Fruit fly (Drosophila melanogaster): ENCODE results near the gene Ubc84D.

The Ubc84D gene

DNA sequence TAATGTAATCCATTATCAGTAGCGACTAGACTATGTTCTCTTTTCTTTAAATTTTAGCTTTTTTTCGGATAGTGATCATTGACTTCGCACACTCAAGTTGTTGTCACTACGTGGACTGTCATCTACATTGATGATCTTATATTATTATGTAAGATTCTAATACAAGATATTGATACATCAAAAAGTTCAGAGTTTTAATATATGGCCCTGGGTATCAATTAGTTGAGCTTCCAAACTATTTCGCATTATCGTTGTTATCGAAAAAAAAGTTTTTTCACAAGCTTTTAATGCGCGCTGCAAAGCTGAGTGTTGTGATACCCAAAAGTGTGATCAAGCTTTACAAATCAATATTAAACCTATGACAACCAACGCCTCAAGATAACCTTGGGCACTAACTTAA, 27.2 kb downstream of the Ubc84D start (continued):
- TF ChIP-seq CG7963 (GFP tag; IDR thresholded peaks at IDR 0.05; ENCODE audit: partially characterized antibody) (peak; percentile 67; the same call in 2 of the 3 replicates), mam (GFP tag; optimal IDR thresholded peaks at IDR 0.05) (peak; percentile 22), Ssrp (tag; optimal IDR thresholded peaks at IDR 0.05) (no peak), her (GFP tag; optimal IDR thresholded peaks at IDR 0.05) (no peak), bowl (GFP tag; IDR thresholded peaks at IDR 0.05) (no peak), gfzf (GFP tag; optimal IDR thresholded peaks at IDR 0.05) (peak; percentile 6), exex (tag; optimal IDR thresholded peaks at IDR 0.05) (peak; percentile 58), unpg (GFP tag; optimal IDR thresholded peaks at IDR 0.05) (peak; percentile 23), Lim3 (GFP tag; IDR thresholded peaks at IDR 0.05) (no peak), CG11093 (GFP tag; IDR thresholded peaks at IDR 0.05) (no peak), usp (GFP tag; optimal IDR thresholded peaks at IDR 0.05) (no peak), Asciz (GFP tag; optimal IDR thresholded peaks at IDR 0.05) (no peak), CG10543 (GFP tag; optimal IDR thresholded peaks at IDR 0.05) (no peak), Ada2b (GFP tag; IDR thresholded peaks at IDR 0.05) (no peak), CG10565 (GFP tag; optimal IDR thresholded peaks at IDR 0.05) (no peak), gcm (GFP tag; optimal IDR thresholded peaks at IDR 0.05) (no peak), CG6175 (GFP tag; IDR thresholded peaks at IDR 0.05) (no peak), gce (GFP tag; IDR thresholded peaks at IDR 0.05) (no peak), nerfin-2 (GFP tag; IDR thresholded peaks at IDR 0.05; ENCODE audit: partially characterized antibody) (peak; percentile 78), CG12659 (GFP tag; optimal IDR thresholded peaks at IDR 0.05) (peak; percentile 12), Bdp1 (GFP tag; optimal IDR thresholded peaks at IDR 0.05) (no peak), CG10274 (GFP tag; optimal IDR thresholded peaks at IDR 0.05) (no peak), CG12744 (GFP tag; optimal IDR thresholded peaks at IDR 0.05) (no peak), Hmr (GFP tag; optimal IDR thresholded peaks at IDR 0.05) (peak; percentile 3), CG2875 (GFP tag; optimal IDR thresholded peaks at IDR 0.05) (no peak), D19A (tag; optimal IDR thresholded peaks at IDR 0.05) (no peak), Eip74EF (GFP tag; optimal IDR thresholded peaks at IDR 0.05) (no peak), CG18599 (GFP tag; optimal IDR thresholded peaks at IDR 0.05) (no peak), slou (GFP tag; optimal IDR thresholded peaks at IDR 0.05) (no peak), CG12942 (GFP tag; optimal IDR thresholded peaks at IDR 0.05) (no peak), Ets97D (GFP tag; optimal IDR thresholded peaks at IDR 0.05) (no peak), Ptx1 (GFP tag; IDR thresholded peaks at IDR 0.05) (peak; percentile 40), Sin3A (optimal IDR thresholded peaks at IDR 0.05) (no peak), CG4360 (GFP tag; IDR thresholded peaks at IDR 0.05) (no peak), E2f1 (GFP tag; IDR thresholded peaks at IDR 0.05) (no peak), CG18262 (tag; optimal IDR thresholded peaks at IDR 0.05) (no peak), Sox102F (GFP tag; optimal IDR thresholded peaks at IDR 0.05) (peak; percentile 8), CG4820 (GFP tag; optimal IDR thresholded peaks at IDR 0.05) (peak; percentile 18), sima (GFP tag; optimal IDR thresholded peaks at IDR 0.05) (no peak), kah (GFP tag; optimal IDR thresholded peaks at IDR 0.05) (no peak), bsh (GFP tag; optimal IDR thresholded peaks at IDR 0.05) (no peak), scrt (GFP tag; optimal IDR thresholded peaks at IDR 0.05) (no peak)

DNA sequence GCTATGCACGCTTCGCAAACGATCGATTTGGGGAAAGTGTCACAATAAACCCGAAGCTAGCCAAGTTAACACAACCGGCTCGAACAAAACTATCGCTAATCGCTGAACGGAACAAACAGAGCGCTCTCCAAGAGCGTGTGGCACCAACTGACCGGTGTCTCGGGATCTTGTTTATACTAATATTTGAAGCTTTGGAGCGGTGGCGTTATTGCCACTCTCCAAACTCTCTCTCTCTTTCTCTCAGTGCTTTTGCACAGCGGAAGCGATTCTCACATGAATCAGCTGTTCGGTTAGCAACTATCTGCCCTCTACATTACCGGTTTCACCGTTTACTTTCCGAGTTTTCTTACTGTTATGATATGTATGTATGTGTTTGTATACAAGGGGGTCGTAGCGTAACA, 27.8 kb downstream of the Ubc84D start:
- no peak for TF ChIP-seq ash1 (GFP tag; optimal IDR thresholded peaks at IDR 0.05)
- TF ChIP-seq pho (GFP tag; optimal IDR thresholded peaks at IDR 0.05) = no peak
- no peak for TF ChIP-seq inv (GFP tag; IDR thresholded peaks at IDR 0.05; ENCODE audit: partially characterized antibody)
- peak; percentile 89 for TF ChIP-seq CG12769 (tag; optimal IDR thresholded peaks at IDR 0.05)
- TF ChIP-seq CG16815 (GFP tag; optimal IDR thresholded peaks at IDR 0.05) = no peak
- TF ChIP-seq pb (GFP tag; optimal IDR thresholded peaks at IDR 0.05) = no peak
- no peak for TF ChIP-seq gfzf (GFP tag; optimal IDR thresholded peaks at IDR 0.05)
- no peak for TF ChIP-seq CG1792 (GFP tag; optimal IDR thresholded peaks at IDR 0.05)
- peak in 1 of 2 experiments; percentile 31 for TF ChIP-seq Pdp1 (GFP tag; optimal IDR thresholded peaks at IDR 0.05)
- TF ChIP-seq CG12942 (GFP tag; optimal IDR thresholded peaks at IDR 0.05) = no peak
- TF ChIP-seq CG34376 (GFP tag; optimal IDR thresholded peaks at IDR 0.05) = peak; percentile 41
- TF ChIP-seq CG10543 (GFP tag; optimal IDR thresholded peaks at IDR 0.05) = peak; percentile 28
- TF ChIP-seq CG18764 (GFP tag; optimal IDR thresholded peaks at IDR 0.05) = no peak
- no peak for TF ChIP-seq Camta (GFP tag; optimal IDR thresholded peaks at IDR 0.05)
